Fruit fly (Drosophila melanogaster): ENCODE results near the gene CG34417.

DNA sequence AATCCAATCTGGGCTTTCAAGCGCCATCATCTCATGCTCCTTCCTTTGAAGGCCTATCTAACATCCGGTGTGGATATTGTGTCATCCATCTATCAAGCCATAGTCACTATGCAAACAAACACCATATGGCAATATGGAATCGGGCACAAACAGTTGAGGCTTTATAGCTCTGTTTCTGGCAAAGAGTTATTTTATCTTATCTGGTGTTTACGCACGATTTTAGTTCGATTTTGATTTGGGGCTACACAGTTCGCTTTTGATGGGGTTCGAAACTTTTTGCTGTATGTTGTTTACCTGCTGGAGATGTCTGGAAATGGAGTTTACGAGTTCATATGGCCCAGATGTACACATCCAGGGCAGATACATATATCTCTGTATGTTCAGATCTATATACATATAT lies 73.0 kb downstream of the CG34417 start:
- TF ChIP-seq psq (optimal IDR thresholded peaks at IDR 0.05) (no peak), ttk (optimal IDR thresholded peaks at IDR 0.05) (no peak), h (optimal IDR thresholded peaks at IDR 0.05) (no peak), Myc (optimal IDR thresholded peaks at IDR 0.05) (no peak), insv (optimal IDR thresholded peaks at IDR 0.05) (no peak)

All from Kc167 (cell line).